Fruit fly (Drosophila melanogaster): Measurements from ENCODE around the gene CG10657.
A peak's percentile ranks its signal among the peaks of the same experiment; 100 is the strongest.

Gene CG10657

dm6 chr3L:12514762-12515215 lies 17.8 kb upstream of the CG10657 start, which contains the start of the genes sti and tral:
TSS of gene sti (minus strand) at chr3L:12514815.
TSS of gene tral (plus strand) at chr3L:12515059.
- TF ChIP-seq CG13287 (GFP tag; IDR thresholded peaks at IDR 0.05; ENCODE audit: partially characterized antibody): peak; percentile 44; the same call in 1 of the 2 replicates
- peak; percentile 90 for TF ChIP-seq CG4282 (GFP tag; optimal IDR thresholded peaks at IDR 0.05)
- TF ChIP-seq dmrt99B (tag; optimal IDR thresholded peaks at IDR 0.05): peak; percentile 71
- TF ChIP-seq Trl (optimal IDR thresholded peaks at IDR 0.05): peak in 1 of 2 experiments; percentile 12
- peak; percentile 96 for TF ChIP-seq Trl (GFP tag; optimal IDR thresholded peaks at IDR 0.05)
- TF ChIP-seq CG10431 (GFP tag; optimal IDR thresholded peaks at IDR 0.05): peak; percentile 67
- peak; percentile 84 for TF ChIP-seq PHDP (tag; optimal IDR thresholded peaks at IDR 0.05)
- TF ChIP-seq zen2 (GFP tag; IDR thresholded peaks at IDR 0.05; ENCODE audit: partially characterized antibody): no peak
- peak; percentile 61 for TF ChIP-seq Awh (GFP tag; IDR thresholded peaks at IDR 0.05)
- TF ChIP-seq so (GFP tag; IDR thresholded peaks at IDR 0.05): peak; percentile 68; the same call in 2 of the 3 replicates
- TF ChIP-seq nmo (GFP tag; optimal IDR thresholded peaks at IDR 0.05): peak; percentile 88
- TF ChIP-seq vvl (GFP tag; IDR thresholded peaks at IDR 0.05): peak; percentile 92
- no peak for TF ChIP-seq cg (GFP tag; optimal IDR thresholded peaks at IDR 0.05)
- TF ChIP-seq caup (GFP tag; optimal IDR thresholded peaks at IDR 0.05; ENCODE audit: severe bottlenecking): peak; percentile 87
- peak; percentile 98 for TF ChIP-seq sens (GFP tag)
- peak; percentile 81 for TF ChIP-seq CG16815 (GFP tag; optimal IDR thresholded peaks at IDR 0.05)
- TF ChIP-seq Hand (GFP tag; optimal IDR thresholded peaks at IDR 0.05): peak; percentile 56
- peak; percentile 87 for TF ChIP-seq slou (GFP tag; optimal IDR thresholded peaks at IDR 0.05)
- peak; percentile 89 for TF ChIP-seq CG33213 (GFP tag; optimal IDR thresholded peaks at IDR 0.05)
- TF ChIP-seq CG8478 (optimal IDR thresholded peaks at IDR 0.05): no peak
- peak; percentile 96 for TF ChIP-seq CHES-1-like (GFP tag; optimal IDR thresholded peaks at IDR 0.05)
- TF ChIP-seq CG2199 (GFP tag; IDR thresholded peaks at IDR 0.05): no peak
- peak; percentile 85 to 93 for TF ChIP-seq chif (GFP tag; optimal IDR thresholded peaks at IDR 0.05)
- peak; percentile 89 for TF ChIP-seq cato (GFP tag; optimal IDR thresholded peaks at IDR 0.05; ENCODE audit: borderline replicate concordance)
- TF ChIP-seq CG9609 (GFP tag; optimal IDR thresholded peaks at IDR 0.05): peak; percentile 94
- TF ChIP-seq fd64A (GFP tag; optimal IDR thresholded peaks at IDR 0.05): peak; percentile 8
- peak; percentile 82 for TF ChIP-seq CG4404 (GFP tag; IDR thresholded peaks at IDR 0.05)
- TF ChIP-seq CG17829 (tag; optimal IDR thresholded peaks at IDR 0.05): peak; percentile 91
- peak; percentile 57; the same call in 1 of the 2 replicates for TF ChIP-seq CG17612 (GFP tag; IDR thresholded peaks at IDR 0.05)
- peak; percentile 88 for TF ChIP-seq CG13424 (tag; optimal IDR thresholded peaks at IDR 0.05)
- TF ChIP-seq CG18764 (GFP tag; optimal IDR thresholded peaks at IDR 0.05): peak; percentile 77
- TF ChIP-seq CG7372 (GFP tag; IDR thresholded peaks at IDR 0.05): peak; percentile 83
- peak; percentile 75 for TF ChIP-seq ftz-f1 (GFP tag; optimal IDR thresholded peaks at IDR 0.05)
- TF ChIP-seq CG11560 (tag; IDR thresholded peaks at IDR 0.05): peak; percentile 81
- TF ChIP-seq CG8281 (tag; optimal IDR thresholded peaks at IDR 0.05): peak; percentile 48
- TF ChIP-seq az2 (GFP tag; optimal IDR thresholded peaks at IDR 0.05): peak; percentile 89
- peak; percentile 40 for TF ChIP-seq Asciz (GFP tag; optimal IDR thresholded peaks at IDR 0.05)
- TF ChIP-seq CG8924 (tag; optimal IDR thresholded peaks at IDR 0.05): peak; percentile 75
- TF ChIP-seq chn (GFP tag; optimal IDR thresholded peaks at IDR 0.05): peak; percentile 94
- no peak for TF ChIP-seq tap (tag; optimal IDR thresholded peaks at IDR 0.05)
- TF ChIP-seq bowl (GFP tag; IDR thresholded peaks at IDR 0.05): 0 out of 2 replicates have a peak, but pooled peaks have one; percentile 50
- TF ChIP-seq CG9797 (GFP tag; optimal IDR thresholded peaks at IDR 0.05): peak; percentile 62
- TF ChIP-seq Doc2 (GFP tag; IDR thresholded peaks at IDR 0.05): no peak; the same call in 1 of the 2 replicates
- peak; percentile 19 for TF ChIP-seq pros (GFP tag; optimal IDR thresholded peaks at IDR 0.05)
- peak; percentile 67 for TF ChIP-seq CG7556 (GFP tag; optimal IDR thresholded peaks at IDR 0.05)
- TF ChIP-seq Tbp (GFP tag; optimal IDR thresholded peaks at IDR 0.05): peak; percentile 67
- peak; percentile 88 for TF ChIP-seq phol (tag; optimal IDR thresholded peaks at IDR 0.05)
- TF ChIP-seq Dll (GFP tag; IDR thresholded peaks at IDR 0.05; ENCODE audit: partially characterized antibody): peak; percentile 31; the same call in 2 of the 4 replicates
- peak; percentile 93 for TF ChIP-seq Mad (GFP tag; optimal IDR thresholded peaks at IDR 0.05)
- no peak for TF ChIP-seq yki (optimal IDR thresholded peaks at IDR 0.05)
- peak; percentile 18; the same call in 1 of the 2 replicates for TF ChIP-seq CG4360 (GFP tag; IDR thresholded peaks at IDR 0.05)

Data from whole organism, embryonic.